Fruit fly (Drosophila melanogaster) whole organism, embryonic: ENCODE results near the gene ATPsynB.
A peak's percentile ranks its signal among the peaks of the same experiment; 100 is the strongest.

Experiments used
- Bdp1 ChIP-seq: fragments of 200-800 bp; sonication (Bioruptor generic); optimal IDR thresholded peaks from 3 replicates; lab custom pipeline; 2016; ENCODE audit warnings: missing biosample characterization, missing genetic modification characterization
- Blimp-1 ChIP-seq: fragments of 200-800 bp; sonication (Bioruptor generic); optimal IDR thresholded peaks from 3 replicates; lab custom pipeline; 2018; ENCODE audit warnings: missing biosample characterization, missing genetic modification characterization, mild to moderate bottlenecking, moderate library complexity, missing genetic modification reagents
- CG10366 ChIP-seq: fragments of 200-800 bp; sonication (Bioruptor generic); IDR thresholded peaks from 2 replicates; pipeline ENCODE4 v1.3.6; 2022; ENCODE audit warnings: missing biosample characterization, missing genetic modification characterization
- CG10462 ChIP-seq: fragments of 200-800 bp; sonication (Bioruptor generic); optimal IDR thresholded peaks from 2 replicates; lab custom pipeline; 2016; ENCODE audit warnings: missing biosample characterization, missing genetic modification characterization
- CG10565 ChIP-seq: fragments of 200-800 bp; sonication (Bioruptor generic); optimal IDR thresholded peaks from 3 replicates; lab custom pipeline; 2016; ENCODE audit warnings: missing biosample characterization, mild to moderate bottlenecking, missing genetic modification characterization
- CG11696 ChIP-seq: fragments of 200-800 bp; sonication (Bioruptor generic); IDR thresholded peaks from 2 replicates; pipeline ENCODE4 v1.3.6; 2022; ENCODE audit warnings: missing biosample characterization, missing genetic modification characterization
- CG12942 ChIP-seq: fragments of 200-800 bp; sonication (Bioruptor generic); optimal IDR thresholded peaks from 3 replicates; lab custom pipeline; 2016; ENCODE audit warnings: missing biosample characterization, missing genetic modification characterization
- CG14014 ChIP-seq: fragments of 200-800 bp; sonication (Bioruptor generic); IDR thresholded peaks from 2 replicates; pipeline ENCODE4 v1.3.6; 2022; ENCODE audit warnings: missing biosample characterization, missing genetic modification characterization
- CG15011 ChIP-seq: fragments of 200-800 bp; sonication (Bioruptor generic); optimal IDR thresholded peaks from 3 replicates; lab custom pipeline; 2018; ENCODE audit warnings: missing biosample characterization, mild to moderate bottlenecking, missing genetic modification characterization
- CG15073 ChIP-seq: fragments of 200-800 bp; sonication (Bioruptor generic); optimal IDR thresholded peaks from 2 replicates; lab custom pipeline; 2016; ENCODE audit warnings: missing biosample characterization, missing genetic modification characterization
- CG17328 ChIP-seq: fragments of 200-800 bp; sonication (Bioruptor generic); IDR thresholded peaks from 2 replicates; pipeline ENCODE4 v1.3.6; 2022; ENCODE audit warnings: missing biosample characterization, missing genetic modification characterization
- CG18476 ChIP-seq: fragments of 200-800 bp; sonication (Bioruptor generic); optimal IDR thresholded peaks from 2 replicates; lab custom pipeline; 2016; ENCODE audit warnings: missing biosample characterization, mild to moderate bottlenecking, missing genetic modification characterization
- CG18599 ChIP-seq: fragments of 200-800 bp; sonication (Bioruptor generic); optimal IDR thresholded peaks from 3 replicates; lab custom pipeline; 2017; ENCODE audit warnings: missing biosample characterization, missing genetic modification characterization, mild to moderate bottlenecking, moderate library complexity, missing genetic modification reagents
- CG30431 ChIP-seq: fragments of 200-800 bp; sonication (Bioruptor generic); optimal IDR thresholded peaks from 2 replicates; lab custom pipeline; 2017; ENCODE audit warnings: missing biosample characterization, missing genetic modification characterization
- CG32767 ChIP-seq: fragments of 200-800 bp; sonication (Bioruptor generic); IDR thresholded peaks from 2 replicates; pipeline ENCODE4 v1.3.6; 2022; ENCODE audit warnings: missing biosample characterization, missing genetic modification characterization
- CG4820 ChIP-seq: fragments of 200-800 bp; sonication (Bioruptor generic); optimal IDR thresholded peaks from 3 replicates; lab custom pipeline; 2016; ENCODE audit warnings: missing biosample characterization, missing genetic modification characterization
- CG6254 ChIP-seq: fragments of 200-800 bp; sonication (Bioruptor generic); optimal IDR thresholded peaks from 3 replicates; lab custom pipeline; 2017; ENCODE audit warnings: mild to moderate bottlenecking, missing biosample characterization, missing genetic modification reagents, missing genetic modification characterization
- CG8478 ChIP-seq: fragments of >200 bp; optimal IDR thresholded peaks from 2 replicates; lab custom pipeline; 2018
- E2f1 ChIP-seq: fragments of 200-800 bp; sonication (Bioruptor generic); IDR thresholded peaks from 2 replicates; pipeline ENCODE4 v1.3.6; 2022; ENCODE audit warnings: missing biosample characterization, missing genetic modification characterization
- Hmr ChIP-seq: fragments of 200-800 bp; sonication (Bioruptor generic); optimal IDR thresholded peaks from 3 replicates; lab custom pipeline; 2017; ENCODE audit warnings: mild to moderate bottlenecking, missing biosample characterization, missing genetic modification reagents, missing genetic modification characterization
- NfI ChIP-seq: fragments of 200-800 bp; sonication (Bioruptor generic); optimal IDR thresholded peaks from 3 replicates; lab custom pipeline; 2018; ENCODE audit warnings: missing biosample characterization, mild to moderate bottlenecking, missing genetic modification characterization, moderate library complexity
- Ptx1 ChIP-seq: fragments of 200-800 bp; sonication (Bioruptor generic); IDR thresholded peaks from 2 replicates; pipeline ENCODE4 v1.3.6; 2022; ENCODE audit warnings: missing biosample characterization, missing genetic modification characterization
- Six4 ChIP-seq: fragments of 200-800 bp; sonication (Bioruptor generic); optimal IDR thresholded peaks from 2 replicates; lab custom pipeline; 2016; ENCODE audit warnings: missing biosample characterization, missing genetic modification characterization
- Taf1 ChIP-seq: fragments of 200-800 bp; sonication (Bioruptor generic); IDR thresholded peaks from 2 replicates; pipeline ENCODE4 v1.3.6; 2022; ENCODE audit warnings: missing biosample characterization, missing genetic modification characterization
- Trl ChIP-seq, 3 experiments: fragments of >200 bp in 2 of 3; fragments of 200-800 bp in 1 of 3; sonication (Bioruptor generic) in 1 of 3; optimal IDR thresholded peaks; 2 replicates in 1 of 3; 3 replicates in 2 of 3; lab custom pipeline; 2016 to 2017; ENCODE audit warnings: missing biosample characterization in 1 of 3, missing genetic modification characterization in 1 of 3
- Xrp1 ChIP-seq: fragments of 200-800 bp; sonication (Bioruptor generic); IDR thresholded peaks from 2 replicates; pipeline ENCODE4 v1.3.6; 2022; ENCODE audit warnings: missing biosample characterization, missing genetic modification characterization
- aop ChIP-seq: fragments of 200-800 bp; sonication (Bioruptor generic); IDR thresholded peaks from 2 replicates; pipeline ENCODE4 v1.3.6; 2022; ENCODE audit warnings: missing biosample characterization, missing genetic modification characterization
- bsh ChIP-seq, 2 experiments: fragments of 200-800 bp; sonication (Bioruptor generic); optimal IDR thresholded peaks; 2 replicates each; lab custom pipeline; 2017 to 2018; ENCODE audit warnings: mild to moderate bottlenecking in 2 of 2, missing biosample characterization in 2 of 2, missing genetic modification characterization in 2 of 2, moderate library complexity in 1 of 2
- da ChIP-seq: fragments of 200-800 bp; sonication (Bioruptor generic); optimal IDR thresholded peaks from 2 replicates; lab custom pipeline; 2016; ENCODE audit warnings: missing biosample characterization, missing genetic modification characterization
- dimm ChIP-seq: fragments of 200-800 bp; sonication (Bioruptor generic); IDR thresholded peaks from 2 replicates; pipeline ENCODE4 v1.3.6; 2022; ENCODE audit warnings: missing biosample characterization, missing genetic modification characterization
- ewg ChIP-seq: fragments of 200-800 bp; sonication (Bioruptor generic); optimal IDR thresholded peaks from 3 replicates; lab custom pipeline; 2017; ENCODE audit warnings: mild to moderate bottlenecking, missing biosample characterization, missing genetic modification reagents, missing genetic modification characterization
- gcm ChIP-seq: fragments of 200-800 bp; sonication (Bioruptor generic); optimal IDR thresholded peaks from 2 replicates; lab custom pipeline; 2019; ENCODE audit warnings: missing biosample characterization, mild to moderate bottlenecking, missing genetic modification characterization, moderate library complexity
- gsb-n ChIP-seq: fragments of 200-800 bp; sonication (Bioruptor generic); optimal IDR thresholded peaks from 3 replicates; lab custom pipeline; 2018; ENCODE audit warnings: missing biosample characterization, mild to moderate bottlenecking, missing genetic modification characterization
- hkb ChIP-seq, 2 experiments: fragments of 200-800 bp in 1 of 2; fragments of >200 bp in 1 of 2; sonication (Bioruptor generic) in 1 of 2; IDR thresholded peaks in 1 of 2; optimal IDR thresholded peaks in 1 of 2; 2 replicates each; pipeline versions ENCODE4 v1.3.6 to Lab custom; 2017 to 2022; ENCODE audit warnings: missing biosample characterization in 1 of 2, missing genetic modification characterization in 1 of 2
- lmd ChIP-seq: fragments of 200-800 bp; sonication (Bioruptor generic); IDR thresholded peaks from 2 replicates; pipeline ENCODE4 v1.3.6; 2022; ENCODE audit warnings: missing biosample characterization, missing genetic modification characterization
- pan ChIP-seq, 4 experiments: fragments of >200 bp in 3 of 4; fragments of 200-800 bp in 1 of 4; sonication (Bioruptor generic) in 1 of 4; optimal IDR thresholded peaks in 3 of 4; IDR thresholded peaks in 1 of 4; 2 replicates each; pipeline versions ENCODE4 v1.3.6 to Lab custom; 2017 to 2022; ENCODE audit warnings: missing biosample characterization in 2 of 4, missing genetic modification characterization in 2 of 4, mixed read lengths in 1 of 4
- rib ChIP-seq: fragments of 200-800 bp; sonication (Bioruptor generic); IDR thresholded peaks from 2 replicates; pipeline ENCODE4 v1.3.6; 2022; ENCODE audit warnings: missing biosample characterization, missing genetic modification characterization
- slou ChIP-seq: fragments of 200-800 bp; sonication (Bioruptor generic); optimal IDR thresholded peaks from 3 replicates; lab custom pipeline; 2016; ENCODE audit warnings: missing biosample characterization, missing genetic modification characterization
- stc ChIP-seq: fragments of 200-800 bp; sonication (Bioruptor generic); IDR thresholded peaks from 2 replicates; pipeline ENCODE4 v1.3.6; 2022; ENCODE audit warnings: missing biosample characterization, missing genetic modification characterization
- wek ChIP-seq: fragments of 200-800 bp; sonication (Bioruptor generic); optimal IDR thresholded peaks from 3 replicates; lab custom pipeline; 2018; ENCODE audit warnings: missing biosample characterization, mild to moderate bottlenecking, missing genetic modification characterization, moderate library complexity
- z ChIP-seq: fragments of 200-800 bp; sonication (Bioruptor generic); IDR thresholded peaks from 3 replicates; pipeline ENCODE4 v1.3.6; 2022; ENCODE audit warnings: missing biosample characterization, missing genetic modification characterization
- zen2 ChIP-seq: fragments of 200-800 bp; sonication (Bioruptor generic); IDR thresholded peaks from 3 replicates; pipeline ENCODE4 v1.3.6; 2022; ENCODE audit warnings: missing biosample characterization, missing genetic modification characterization; ENCODE audit not compliant: partially characterized antibody
- zf30C ChIP-seq: fragments of 200-800 bp; sonication (Bioruptor generic); optimal IDR thresholded peaks from 3 replicates; lab custom pipeline; 2018; ENCODE audit warnings: missing biosample characterization, mild to moderate bottlenecking, missing genetic modification characterization
- zfh1 ChIP-seq: fragments of 200-800 bp; sonication (Bioruptor generic); IDR thresholded peaks from 3 replicates; pipeline ENCODE4 v1.3.6; 2022; ENCODE audit warnings: missing biosample characterization, missing genetic modification characterization

ATPsynB gene

dm6 chr3L:9692892-9693551 is 36.8 kb upstream of the ATPsynB start (continued):
- TF ChIP-seq Ptx1 (peak; percentile 93), gcm (GFP tag; lab: Kevin White, UChicago) (peak; percentile 85), CG30431 (peak; percentile 94), slou (GFP tag; lab: Kevin White, UChicago) (peak; percentile 95), NfI (GFP tag; lab: Kevin White, UChicago) (peak; percentile 94), aop (peak; percentile 70; the same call in 1 of the 2 replicates), rib (GFP tag; lab: Robert Waterston, UW) (peak; percentile 77), Bdp1 (GFP tag; lab: Kevin White, UChicago) (peak; percentile 90), CG10565 (GFP tag; lab: Kevin White, UChicago) (peak; percentile 88), CG18476 (GFP tag; lab: Kevin White, UChicago) (peak; percentile 97)

DNA sequence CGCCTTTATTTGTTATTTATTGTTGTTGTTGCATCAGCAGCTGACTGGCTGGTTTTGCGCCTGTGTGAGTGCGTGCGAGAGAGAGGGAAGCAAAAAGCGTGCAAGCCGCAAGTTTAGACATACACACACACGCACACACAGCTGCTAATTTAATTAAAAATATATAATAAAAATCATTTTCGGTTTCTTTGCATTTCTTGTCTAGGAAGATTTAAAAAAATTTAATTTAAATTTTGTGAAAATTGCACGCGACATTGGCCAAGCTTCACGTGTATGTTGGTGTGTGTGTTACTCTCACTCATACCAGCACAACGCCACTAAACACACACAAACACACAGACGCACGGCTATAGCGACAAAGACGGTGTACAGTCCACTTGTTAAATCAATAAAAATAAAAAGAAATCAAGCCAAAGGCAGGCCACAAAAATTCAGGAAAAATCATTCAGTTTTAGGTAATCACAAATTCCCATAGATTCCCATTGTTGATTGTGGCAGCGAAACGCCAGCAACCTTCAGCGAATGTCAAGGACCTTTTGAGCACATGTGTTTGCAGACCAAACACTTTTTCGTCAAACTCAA is 36.2 kb upstream of the ATPsynB start:
- TF ChIP-seq lmd (GFP tag; lab: Robert Waterston, UW), result 0 out of 2 replicates have a peak, but pooled peaks have one; percentile 25
- TF ChIP-seq Taf1, result 0 out of 2 replicates have a peak, but pooled peaks have one; percentile 35
- TF ChIP-seq da (GFP tag; lab: Kevin White, UChicago), result no peak
- no peak for TF ChIP-seq CG4820
- peak; percentile 44 for TF ChIP-seq Ptx1
- TF ChIP-seq Blimp-1 (GFP tag; lab: Kevin White, UChicago), result peak; percentile 3
- no peak for TF ChIP-seq Bdp1 (GFP tag; lab: Kevin White, UChicago)
- TF ChIP-seq stc (GFP tag; lab: Robert Waterston, UW), result peak; percentile 57; the same call in 1 of the 2 replicates
- 0 out of 2 replicates have a peak, but pooled peaks have one; percentile 16 for TF ChIP-seq CG32767
- TF ChIP-seq dimm (GFP tag; lab: Robert Waterston, UW), result no peak
- TF ChIP-seq Hmr (GFP tag; lab: Kevin White, UChicago), result peak; percentile 19
- TF ChIP-seq CG8478, result peak; percentile 76
- TF ChIP-seq Xrp1, result peak; percentile 56; the same call in 1 of the 2 replicates
- no peak for TF ChIP-seq Six4 (GFP tag; lab: Kevin White, UChicago)
- 0 out of 3 replicates have a peak, but pooled peaks have one; percentile 50 for TF ChIP-seq zfh1 (GFP tag; lab: Robert Waterston, UW)
- no peak for TF ChIP-seq ewg (GFP tag; lab: Kevin White, UChicago)
- peak; percentile 27; the same call in 1 of the 2 replicates for TF ChIP-seq E2f1
- peak; percentile 31 for TF ChIP-seq CG6254 (GFP tag; lab: Kevin White, UChicago)
- TF ChIP-seq pan (optimal IDR thresholded peaks at IDR 0.05; lab: Kevin White, UChicago), result no peak
- TF ChIP-seq pan (GFP tag; optimal IDR thresholded peaks at IDR 0.05 in 1 of 2, IDR thresholded peaks at IDR 0.05 in 1 of 2), result peak in 1 of 2 experiments; percentile 51
- TF ChIP-seq zf30C (GFP tag; lab: Kevin White, UChicago), result no peak
- peak; percentile 40 for TF ChIP-seq CG14014 (GFP tag; lab: Robert Waterston, UW)
- no peak for TF ChIP-seq CG12942 (GFP tag; lab: Kevin White, UChicago)
- peak; percentile 28 for TF ChIP-seq CG18599 (GFP tag; lab: Kevin White, UChicago)
- TF ChIP-seq Trl (optimal IDR thresholded peaks at IDR 0.05; lab: Kevin White, UChicago), result peak in 1 of 2 experiments; percentile 2
- no peak for TF ChIP-seq Trl (GFP tag; optimal IDR thresholded peaks at IDR 0.05; lab: Kevin White, UChicago)
- no peak for TF ChIP-seq z (GFP tag; lab: Robert Waterston, UW)
- TF ChIP-seq gsb-n (tag; lab: Kevin White, UChicago), result no peak
- TF ChIP-seq bsh (GFP tag; optimal IDR thresholded peaks at IDR 0.05; lab: Kevin White, UChicago), result peak in 1 of 2 experiments; percentile 31
- TF ChIP-seq zen2, result no peak
- TF ChIP-seq CG10366 (GFP tag; lab: Robert Waterston, UW), result peak; percentile 37; the same call in 1 of the 2 replicates
- TF ChIP-seq CG15011 (GFP tag; lab: Kevin White, UChicago), result no peak
- TF ChIP-seq rib (GFP tag; lab: Robert Waterston, UW), result peak; percentile 12; the same call in 1 of the 2 replicates
- no peak for TF ChIP-seq gcm (GFP tag; lab: Kevin White, UChicago)
- no peak for TF ChIP-seq CG15073 (GFP tag; lab: Kevin White, UChicago)
- no peak for TF ChIP-seq CG10462
- TF ChIP-seq hkb (optimal IDR thresholded peaks at IDR 0.05; lab: Kevin White, UChicago), result no peak
- peak; percentile 58 for TF ChIP-seq hkb (GFP tag; IDR thresholded peaks at IDR 0.05; lab: Robert Waterston, UW)
- 0 out of 2 replicates have a peak, but pooled peaks have one; percentile 26 for TF ChIP-seq CG11696 (GFP tag; lab: Robert Waterston, UW)
- no peak for TF ChIP-seq wek
- TF ChIP-seq CG17328 (GFP tag; lab: Robert Waterston, UW), result peak; percentile 44; the same call in 1 of the 2 replicates
